Fruit fly (Drosophila melanogaster): ENCODE data around the gene crb.

Gene crb

dm6 chr3R:24283582-24284085 is 11.2 kb upstream of the crb start, which contains the start of gene CG6356 (continued):
- TF ChIP-seq ci (GFP tag; IDR thresholded peaks at IDR 0.05) (no peak), Dref (GFP tag; IDR thresholded peaks at IDR 0.05) (0 out of 2 replicates have a peak, but pooled peaks have one; percentile 6), Deaf1 (tag; optimal IDR thresholded peaks at IDR 0.05) (peak; percentile 96), jing (GFP tag; optimal IDR thresholded peaks at IDR 0.05) (no peak), sd (tag; optimal IDR thresholded peaks at IDR 0.05) (no peak), CG6254 (GFP tag; optimal IDR thresholded peaks at IDR 0.05) (peak; percentile 12), CG18599 (GFP tag; optimal IDR thresholded peaks at IDR 0.05) (peak; percentile 5), vvl (GFP tag; IDR thresholded peaks at IDR 0.05) (peak; percentile 58), CG1832 (GFP tag; optimal IDR thresholded peaks at IDR 0.05) (peak; percentile 16), gce (GFP tag; IDR thresholded peaks at IDR 0.05) (no peak), sug (tag; optimal IDR thresholded peaks at IDR 0.05) (peak; percentile 58), kah (GFP tag; optimal IDR thresholded peaks at IDR 0.05) (peak; percentile 81), maf-S (GFP tag; optimal IDR thresholded peaks at IDR 0.05) (no peak), CG11504 (tag; optimal IDR thresholded peaks at IDR 0.05) (peak; percentile 44), sima (GFP tag; optimal IDR thresholded peaks at IDR 0.05) (no peak), CG8290 (GFP tag; optimal IDR thresholded peaks at IDR 0.05) (no peak), CG8290 (tag; optimal IDR thresholded peaks at IDR 0.05) (peak in 1 of 2 experiments; percentile 52), CG6813 (GFP tag; optimal IDR thresholded peaks at IDR 0.05) (no peak), chm (GFP tag; IDR thresholded peaks at IDR 0.05) (no peak), chinmo (GFP tag; IDR thresholded peaks at IDR 0.05; ENCODE audit: partially characterized antibody) (0 out of 4 replicates have a peak, but pooled peaks have one; percentile 49), p53 (GFP tag; optimal IDR thresholded peaks at IDR 0.05) (no peak), HLHmδ (GFP tag; optimal IDR thresholded peaks at IDR 0.05) (peak; percentile 35), CG2199 (GFP tag; IDR thresholded peaks at IDR 0.05) (peak; percentile 65; the same call in 1 of the 3 replicates), pfk (GFP tag; optimal IDR thresholded peaks at IDR 0.05) (no peak), CG2875 (GFP tag; optimal IDR thresholded peaks at IDR 0.05) (peak; percentile 26), rib (GFP tag; IDR thresholded peaks at IDR 0.05) (peak; percentile 57; the same call in 1 of the 2 replicates), mirr (GFP tag; optimal IDR thresholded peaks at IDR 0.05) (peak; percentile 5), CG3281 (GFP tag; optimal IDR thresholded peaks at IDR 0.05) (no peak), lmd (GFP tag; IDR thresholded peaks at IDR 0.05) (peak; percentile 9; the same call in 1 of the 2 replicates), Med (GFP tag) (peak; percentile 58), cwo (GFP tag; optimal IDR thresholded peaks at IDR 0.05) (peak; percentile 46), CG10543 (GFP tag; optimal IDR thresholded peaks at IDR 0.05) (peak; percentile 87), CG7963 (GFP tag; IDR thresholded peaks at IDR 0.05; ENCODE audit: partially characterized antibody) (no peak), Ptx1 (GFP tag; IDR thresholded peaks at IDR 0.05) (0 out of 2 replicates have a peak, but pooled peaks have one; percentile 9), Hand (GFP tag; optimal IDR thresholded peaks at IDR 0.05) (no peak), B-H2 (GFP tag; optimal IDR thresholded peaks at IDR 0.05) (no peak), Hr39 (optimal IDR thresholded peaks at IDR 0.05) (peak; percentile 66), Fer1 (GFP tag; optimal IDR thresholded peaks at IDR 0.05) (no peak), CG4328 (GFP tag; optimal IDR thresholded peaks at IDR 0.05) (no peak), kni (GFP tag; optimal IDR thresholded peaks at IDR 0.05) (peak; percentile 49), odd (GFP tag; optimal IDR thresholded peaks at IDR 0.05) (no peak), HmgD (GFP tag; optimal IDR thresholded peaks at IDR 0.05) (no peak), CG18619 (GFP tag; optimal IDR thresholded peaks at IDR 0.05) (no peak), dan (GFP tag; IDR thresholded peaks at IDR 0.05) (no peak), nau (GFP tag; optimal IDR thresholded peaks at IDR 0.05) (no peak), CG6175 (GFP tag; IDR thresholded peaks at IDR 0.05) (0 out of 3 replicates have a peak, but pooled peaks have one; percentile 23), sob (GFP tag; IDR thresholded peaks at IDR 0.05) (peak; percentile 31; the same call in 1 of the 2 replicates), Tbp (GFP tag; optimal IDR thresholded peaks at IDR 0.05) (no peak), CG10321 (GFP tag; IDR thresholded peaks at IDR 0.05) (no peak), pzg (GFP tag; optimal IDR thresholded peaks at IDR 0.05) (no peak)

Measured in whole organism, embryonic.